Worm (Caenorhabditis elegans) whole organism, L1 larva: Measurements from ENCODE around the gene pcp-3.

Experiments
- lir-3 ChIP-seq: sonication (generic microtip); optimal IDR thresholded peaks from 2 replicates; lab custom pipeline; 2016; ENCODE audit warnings: mild to moderate bottlenecking, missing genetic modification characterization, moderate library complexity, missing compliant biosample characterization; ENCODE audit not compliant: poor library complexity
- snpc-4 ChIP-seq: fragments of 150-350 bp; optimal IDR thresholded peaks from 2 replicates; lab custom pipeline; 2014; ENCODE audit warnings: missing biosample characterization, missing genetic modification characterization

DNA sequence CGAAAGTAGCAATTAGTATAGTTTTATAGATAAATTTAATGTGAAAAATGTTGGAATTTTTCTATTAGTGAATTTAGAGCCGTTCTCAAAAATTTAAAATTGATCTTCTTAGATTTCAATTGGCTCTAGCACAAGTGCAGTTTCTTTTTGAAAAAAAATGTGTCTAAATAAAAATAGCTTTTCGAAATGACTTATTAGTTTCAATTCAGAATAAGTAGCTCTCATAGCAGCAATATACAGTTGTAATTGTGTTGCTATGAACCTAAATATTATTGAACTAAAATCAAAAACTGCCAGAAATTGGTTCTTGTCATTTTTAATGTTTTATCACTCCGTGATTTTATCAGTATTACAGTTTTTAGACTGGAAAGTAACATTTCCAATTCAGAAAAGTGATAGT lies 41.1 kb downstream of the pcp-3 start:
- TF ChIP-seq snpc-4, result no peak
- no peak for TF ChIP-seq lir-3 (tag; lab: Kevin White, UChicago)
